Worm (Caenorhabditis elegans) whole organism, L4 larva: ENCODE measurements around the gene Y49E10.4.
A peak's percentile ranks its signal among the peaks of the same experiment; 100 is the strongest.

ENCODE experiments used
- D1046.2 ChIP-seq: fragments of 200-800 bp; sonication (Bioruptor generic); IDR thresholded peaks from 2 replicates; pipeline ENCODE4 v1.3.6; 2022; ENCODE audit warnings: missing genetic modification characterization, missing compliant biosample characterization
- F26F4.8 ChIP-seq: fragments of 200-800 bp; sonication (Bioruptor generic); conservative IDR thresholded peaks from 2 replicates; pipeline ENCODE4 v1.3.6; 2022; ENCODE audit warnings: missing genetic modification characterization, missing compliant biosample characterization
- F44E2.7 ChIP-seq: fragments of 200-800 bp; sonication (Bioruptor generic); IDR thresholded peaks from 2 replicates; pipeline ENCODE4 v2.1.2; 2022; ENCODE audit warnings: missing genetic modification characterization, missing compliant biosample characterization
- F49E8.2 ChIP-seq: sonication (generic microtip); optimal IDR thresholded peaks from 2 replicates; lab custom pipeline; 2016; ENCODE audit warnings: missing compliant biosample characterization, mild to moderate bottlenecking, missing genetic modification characterization, borderline replicate concordance
- T26A8.4 ChIP-seq: fragments of 200-800 bp; sonication (Bioruptor generic); IDR thresholded peaks from 2 replicates; pipeline ENCODE4 v1.3.6; 2022; ENCODE audit warnings: missing genetic modification characterization, missing compliant biosample characterization
- Y48G9A.11 ChIP-seq: fragments of 200-800 bp; sonication (Bioruptor generic); IDR thresholded peaks from 2 replicates; pipeline ENCODE4 v1.3.6; 2022; ENCODE audit warnings: missing genetic modification reagents, missing genetic modification characterization, missing compliant biosample characterization
- Y5F2A.4 ChIP-seq: fragments of 200-800 bp; sonication (Bioruptor generic); optimal IDR thresholded peaks from 2 replicates; lab custom pipeline; 2018; ENCODE audit warnings: mild to moderate bottlenecking, missing genetic modification characterization, missing compliant biosample characterization
- aha-1 ChIP-seq: fragments of 150-350 bp; peaks from one replicate; lab custom pipeline; 2014; ENCODE audit warnings: missing biosample characterization, missing genetic modification characterization
- arid-1 ChIP-seq: fragments of 200-800 bp; sonication (Bioruptor generic); conservative IDR thresholded peaks from 2 replicates; pipeline ENCODE4 v1.3.6; 2022; ENCODE audit warnings: missing genetic modification reagents, missing genetic modification characterization, missing compliant biosample characterization
- cey-2 ChIP-seq: sonication (generic microtip); optimal IDR thresholded peaks from 3 replicates; lab custom pipeline; 2017; ENCODE audit warnings: missing genetic modification characterization, mild to moderate bottlenecking, missing compliant biosample characterization, antibody characterized with exemption, borderline replicate concordance; ENCODE audit not compliant: insufficient read depth
- daf-16 ChIP-seq, 3 experiments: sonication (generic microtip); optimal IDR thresholded peaks; 2 replicates each; lab custom pipeline; 2016 to 2017; ENCODE audit warnings: missing genetic modification characterization in 3 of 3, missing genetic modification reagents in 3 of 3, mild to moderate bottlenecking in 2 of 3, missing compliant biosample characterization in 2 of 3, missing biosample characterization in 1 of 3, moderate library complexity in 1 of 3
- daf-8 ChIP-seq: fragments of 200-800 bp; sonication (Bioruptor generic); IDR thresholded peaks from 2 replicates; pipeline ENCODE4 v1.3.6; 2022; ENCODE audit warnings: missing genetic modification characterization, missing compliant biosample characterization
- dmd-6 ChIP-seq: fragments of 200-800 bp; sonication (Bioruptor generic); IDR thresholded peaks from 2 replicates; pipeline ENCODE4 v1.3.6; 2022; ENCODE audit warnings: missing genetic modification reagents, missing genetic modification characterization, missing compliant biosample characterization
- dmd-9 ChIP-seq: fragments of 200-800 bp; sonication (Bioruptor generic); IDR thresholded peaks from 2 replicates; pipeline ENCODE4 v1.3.6; 2022; ENCODE audit warnings: missing genetic modification reagents, missing genetic modification characterization, missing compliant biosample characterization
- dpl-1 ChIP-seq: fragments of 150-350 bp; optimal IDR thresholded peaks from 2 replicates; lab custom pipeline; 2014; ENCODE audit warnings: missing biosample characterization, missing genetic modification reagents, missing genetic modification characterization
- duxl-1 ChIP-seq: sonication (generic microtip); optimal IDR thresholded peaks from 2 replicates; lab custom pipeline; 2016; ENCODE audit warnings: mild to moderate bottlenecking, missing genetic modification characterization, moderate library complexity, missing compliant biosample characterization; ENCODE audit not compliant: poor library complexity
- dve-1 ChIP-seq: sonication (generic microtip); optimal IDR thresholded peaks from 2 replicates; lab custom pipeline; 2017; ENCODE audit warnings: antibody characterized with exemption, mild to moderate bottlenecking, missing genetic modification characterization, missing compliant biosample characterization; ENCODE audit not compliant: insufficient read depth
- egl-43 ChIP-seq: fragments of 200-800 bp; sonication (Bioruptor generic); IDR thresholded peaks from 2 replicates; pipeline ENCODE4 v1.3.6; 2022; ENCODE audit warnings: missing genetic modification reagents, missing genetic modification characterization, missing compliant biosample characterization
- hlh-30 ChIP-seq: sonication (generic microtip); optimal IDR thresholded peaks from 2 replicates; lab custom pipeline; 2017; ENCODE audit warnings: antibody characterized with exemption, mild to moderate bottlenecking, missing genetic modification characterization, missing compliant biosample characterization; ENCODE audit not compliant: insufficient read depth
- lin-38 ChIP-seq: fragments of 200-800 bp; sonication (Bioruptor generic); IDR thresholded peaks from 2 replicates; pipeline ENCODE4 v1.3.6; 2022; ENCODE audit warnings: missing genetic modification reagents, missing genetic modification characterization, missing compliant biosample characterization
- lsy-2 ChIP-seq, 2 experiments: fragments of 150-350 bp in 1 of 2; sonication (generic microtip) in 1 of 2; optimal IDR thresholded peaks; 2 replicates each; lab custom pipeline; 2014 to 2017; ENCODE audit warnings: missing biosample characterization in 2 of 2, missing genetic modification characterization in 2 of 2
- mes-2 ChIP-seq: sonication (generic microtip); optimal IDR thresholded peaks from 2 replicates; lab custom pipeline; 2016; ENCODE audit warnings: missing genotype, mild to moderate bottlenecking, missing genetic modification characterization, missing compliant biosample characterization; ENCODE audit not compliant: poor library complexity, severe bottlenecking
- mxl-2 ChIP-seq: fragments of 200-800 bp; sonication (Bioruptor generic); conservative IDR thresholded peaks from 2 replicates; pipeline ENCODE4 v1.3.6; 2022; ENCODE audit warnings: missing genetic modification reagents, missing genetic modification characterization, missing compliant biosample characterization
- nhr-102 ChIP-seq: sonication (generic microtip); optimal IDR thresholded peaks from 2 replicates; lab custom pipeline; 2016; ENCODE audit warnings: mild to moderate bottlenecking, missing genetic modification characterization, moderate library complexity, missing compliant biosample characterization
- nhr-237 ChIP-seq: sonication (generic microtip); optimal IDR thresholded peaks from 2 replicates; lab custom pipeline; 2017; ENCODE audit warnings: missing biosample characterization, missing genetic modification characterization
- nhr-41 ChIP-seq: fragments of 200-800 bp; sonication (Bioruptor generic); IDR thresholded peaks from 2 replicates; pipeline ENCODE4 v1.3.6; 2022; ENCODE audit warnings: missing genetic modification reagents, missing genetic modification characterization, missing compliant biosample characterization
- pha-4 ChIP-seq, 2 experiments: fragments of 150-350 bp in 1 of 2; fragments of 200-800 bp in 1 of 2; sonication (Bioruptor generic) in 1 of 2; IDR thresholded peaks in 1 of 2; optimal IDR thresholded peaks in 1 of 2; 2 replicates each; pipeline versions ENCODE4 v1.3.6 to Lab custom; 2014 to 2022; ENCODE audit warnings: missing genetic modification characterization in 2 of 2, missing genetic modification reagents in 2 of 2, missing biosample characterization in 1 of 2, missing compliant biosample characterization in 1 of 2
- sdz-12 ChIP-seq: fragments of 200-800 bp; sonication (Bioruptor generic); optimal IDR thresholded peaks from 2 replicates; lab custom pipeline; 2018; ENCODE audit warnings: mild to moderate bottlenecking, missing genetic modification characterization, missing compliant biosample characterization
- set-16 ChIP-seq: fragments of 200-800 bp; sonication (Bioruptor generic); IDR thresholded peaks from 2 replicates; pipeline ENCODE4 v1.3.6; 2022; ENCODE audit warnings: missing genetic modification reagents, missing genetic modification characterization, missing compliant biosample characterization
- snpc-4 ChIP-seq: fragments of 150-350 bp; optimal IDR thresholded peaks from 2 replicates; lab custom pipeline; 2014; ENCODE audit warnings: missing biosample characterization, missing genetic modification characterization
- spr-1 ChIP-seq: sonication (generic microtip); optimal IDR thresholded peaks from 2 replicates; lab custom pipeline; 2016; ENCODE audit warnings: mild to moderate bottlenecking, missing genetic modification characterization, missing compliant biosample characterization
- unc-130 ChIP-seq: sonication (generic microtip); optimal IDR thresholded peaks from 2 replicates; lab custom pipeline; 2016; ENCODE audit warnings: missing genetic modification reagents, missing genetic modification characterization, missing compliant biosample characterization
- unc-39 ChIP-seq: sonication (generic microtip); optimal IDR thresholded peaks from 2 replicates; lab custom pipeline; 2017; ENCODE audit warnings: missing biosample characterization, missing genetic modification characterization
- unc-62 ChIP-seq, 3 experiments: fragments of 150-350 bp in 1 of 3; sonication (generic microtip); optimal IDR thresholded peaks in 2 of 3; peaks in 1 of 3; 1 replicate in 1 of 3; 2 replicates in 2 of 3; lab custom pipeline; 2014 to 2017; ENCODE audit warnings: missing biosample characterization in 3 of 3, missing genetic modification characterization in 3 of 3, missing genetic modification reagents in 3 of 3, missing genotype in 1 of 3
- zfp-2 ChIP-seq: sonication (generic microtip); optimal IDR thresholded peaks from 2 replicates; lab custom pipeline; 2016; ENCODE audit warnings: mild to moderate bottlenecking, missing genetic modification characterization, missing compliant biosample characterization

The Y49E10.4 gene

ce11 chrIII:12372080-12373065, 11.2 kb downstream of the Y49E10.4 start:
- peak; percentile 43; the same call in 1 of the 2 replicates for TF ChIP-seq egl-43 (GFP tag; lab: Robert Waterston, UW)
- no peak for TF ChIP-seq zfp-2 (tag; lab: Kevin White, UChicago)
- TF ChIP-seq aha-1 (tag; lab: Kevin White, UChicago) = peak; percentile 80
- no peak for TF ChIP-seq F44E2.7 (GFP tag; lab: Robert Waterston, UW)
- TF ChIP-seq Y48G9A.11 (GFP tag; lab: Robert Waterston, UW) = peak; percentile 61
- peak; percentile 30; the same call in 1 of the 2 replicates for TF ChIP-seq T26A8.4 (GFP tag; lab: Robert Waterston, UW)
- TF ChIP-seq cey-2 (tag; lab: Kevin White, UChicago) = no peak
- TF ChIP-seq set-16 (GFP tag; lab: Robert Waterston, UW) = peak; percentile 42; the same call in 1 of the 2 replicates
- TF ChIP-seq unc-130 (GFP tag; lab: Kevin White, UChicago) = no peak
- TF ChIP-seq lin-38 (GFP tag; lab: Robert Waterston, UW) = peak; percentile 66

ce11 chrIII:12370011-12370506, 13.6 kb downstream of the Y49E10.4 start, which contains the start of gene rpt-6:
Gene rpt-6, plus strand, starts transcription at chrIII:12370456.
- TF ChIP-seq dmd-9 = no peak
- TF ChIP-seq T26A8.4 (GFP tag; lab: Robert Waterston, UW) = peak; percentile 27; the same call in 1 of the 2 replicates
- no peak for TF ChIP-seq snpc-4
- TF ChIP-seq arid-1 (GFP tag; lab: Robert Waterston, UW) = peak; percentile 58; the same call in 1 of the 2 replicates
- no peak for TF ChIP-seq mxl-2 (GFP tag; lab: Robert Waterston, UW)
- no peak for TF ChIP-seq F26F4.8 (GFP tag; lab: Robert Waterston, UW)
- TF ChIP-seq Y5F2A.4 (GFP tag; lab: Kevin White, UChicago) = no peak
- no peak for TF ChIP-seq dmd-6 (GFP tag; lab: Robert Waterston, UW)
- no peak for TF ChIP-seq egl-43 (GFP tag; lab: Robert Waterston, UW)
- TF ChIP-seq duxl-1 = peak; percentile 62
- TF ChIP-seq aha-1 (tag; lab: Kevin White, UChicago) = peak; percentile 66
- TF ChIP-seq F49E8.2 (tag; lab: Kevin White, UChicago) = no peak
- peak in 1 of 2 experiments; percentile 94 for TF ChIP-seq unc-62 (GFP tag; optimal IDR thresholded peaks at IDR 0.05 in 1 of 2; lab: Kevin White, UChicago)
- TF ChIP-seq unc-62 (tag; optimal IDR thresholded peaks at IDR 0.05; lab: Kevin White, UChicago) = no peak
- TF ChIP-seq D1046.2 (GFP tag; lab: Robert Waterston, UW) = no peak
- no peak for TF ChIP-seq nhr-102 (tag; lab: Kevin White, UChicago)
- no peak for TF ChIP-seq nhr-237 (tag; lab: Kevin White, UChicago)
- TF ChIP-seq dpl-1 = peak; percentile 67
- TF ChIP-seq lin-38 (GFP tag; lab: Robert Waterston, UW) = peak; percentile 73
- no peak for TF ChIP-seq unc-39
- no peak for TF ChIP-seq sdz-12 (GFP tag; lab: Kevin White, UChicago)
- TF ChIP-seq pha-4 (GFP tag; IDR thresholded peaks at IDR 0.05; lab: Robert Waterston, UW) = peak; percentile 32; the same call in 1 of the 2 replicates
- no peak for TF ChIP-seq pha-4 (tag; optimal IDR thresholded peaks at IDR 0.05; lab: Kevin White, UChicago)
- no peak for TF ChIP-seq daf-8 (GFP tag; lab: Robert Waterston, UW)
- TF ChIP-seq lsy-2 (tag; optimal IDR thresholded peaks at IDR 0.05; lab: Kevin White, UChicago) = peak in 1 of 2 experiments; percentile 69
- TF ChIP-seq nhr-41 (GFP tag; lab: Robert Waterston, UW) = no peak
- TF ChIP-seq hlh-30 (tag; lab: Kevin White, UChicago) = peak; percentile 11
- TF ChIP-seq mes-2 (tag; lab: Kevin White, UChicago) = peak; percentile 89
- TF ChIP-seq spr-1 (tag; lab: Kevin White, UChicago) = no peak
- TF ChIP-seq dve-1 (tag; lab: Kevin White, UChicago) = peak; percentile 35
- TF ChIP-seq daf-16 (GFP tag; optimal IDR thresholded peaks at IDR 0.05; lab: Kevin White, UChicago) = no peak
- peak; percentile 57 for TF ChIP-seq daf-16 (tag; optimal IDR thresholded peaks at IDR 0.05; lab: Kevin White, UChicago)
